Fruit fly (Drosophila melanogaster): ENCODE data around the gene HIP.
A peak's percentile ranks its signal among the peaks of the same experiment; 100 is the strongest.

HIP gene

DNA sequence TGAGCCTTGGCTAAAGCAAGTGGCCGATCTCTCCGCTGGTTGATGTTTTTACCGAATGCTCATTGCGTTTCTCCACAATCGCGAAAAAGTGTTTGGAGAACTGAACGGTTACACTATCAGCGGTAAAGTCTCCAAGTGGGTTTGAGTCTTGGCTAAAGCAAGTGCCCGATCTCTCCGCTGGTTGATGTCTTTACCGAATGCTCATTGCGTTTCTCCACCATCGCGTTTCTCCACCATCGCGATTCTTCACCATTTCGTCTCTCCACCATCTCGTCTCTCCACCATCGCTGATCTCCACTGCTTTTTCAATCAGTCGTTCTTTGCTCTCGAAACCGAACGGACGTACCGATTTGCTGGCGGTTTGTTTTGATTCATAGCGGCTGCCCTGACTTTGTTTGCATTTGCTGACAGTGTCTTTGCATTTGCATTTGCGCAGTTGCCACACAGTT, 12.4 kb downstream of the HIP start, which contains the start of gene ec (continued):
- no peak for TF ChIP-seq CG7368 (GFP tag; optimal IDR thresholded peaks at IDR 0.05)
- no peak for TF ChIP-seq CG3032 (tag; optimal IDR thresholded peaks at IDR 0.05)
- TF ChIP-seq Met (GFP tag; optimal IDR thresholded peaks at IDR 0.05): no peak
- peak; percentile 21 for TF ChIP-seq Lpt (GFP tag; optimal IDR thresholded peaks at IDR 0.05)
- TF ChIP-seq Eip75B (GFP tag; optimal IDR thresholded peaks at IDR 0.05): no peak
- TF ChIP-seq CG6854 (GFP tag; optimal IDR thresholded peaks at IDR 0.05): peak; percentile 46
- no peak for TF ChIP-seq Eip93F (GFP tag; optimal IDR thresholded peaks at IDR 0.05)
- no peak for TF ChIP-seq Sox15 (GFP tag; optimal IDR thresholded peaks at IDR 0.05)
- no peak for TF ChIP-seq spab (GFP tag; optimal IDR thresholded peaks at IDR 0.05)
- TF ChIP-seq CG32006 (GFP tag; optimal IDR thresholded peaks at IDR 0.05): no peak
- TF ChIP-seq eg (GFP tag; IDR thresholded peaks at IDR 0.05): peak; percentile 33; the same call in 1 of the 3 replicates
- TF ChIP-seq topi (GFP tag; optimal IDR thresholded peaks at IDR 0.05): no peak
- TF ChIP-seq Ets96B (tag; optimal IDR thresholded peaks at IDR 0.05): no peak
- no peak for TF ChIP-seq fd85E (GFP tag; optimal IDR thresholded peaks at IDR 0.05)

DNA sequence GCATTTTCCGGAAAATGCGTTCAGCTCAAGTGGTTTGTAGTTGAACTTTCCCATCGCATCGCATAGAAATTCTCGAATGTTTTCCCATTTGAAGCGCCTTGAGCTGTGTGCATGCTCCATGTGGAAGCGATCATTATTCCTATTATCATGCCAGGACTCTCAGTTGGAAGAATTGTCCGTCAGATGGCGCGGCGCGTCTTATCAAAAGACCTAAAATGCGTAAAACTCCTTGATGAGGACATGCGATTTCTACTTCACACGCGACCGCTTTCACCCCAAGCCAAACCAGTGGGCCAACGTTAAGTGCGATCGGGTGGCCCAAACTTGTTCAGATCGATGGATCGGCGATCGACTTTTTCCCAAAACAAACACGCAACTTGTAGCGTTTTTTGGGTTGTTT, 16.7 kb downstream of the HIP start:
- no peak for TF ChIP-seq Hr38 (GFP tag; optimal IDR thresholded peaks at IDR 0.05)
- TF ChIP-seq CG16779 (tag; optimal IDR thresholded peaks at IDR 0.05): no peak
- TF ChIP-seq Hr4 (GFP tag; optimal IDR thresholded peaks at IDR 0.05): no peak
- no peak for TF ChIP-seq net (GFP tag; optimal IDR thresholded peaks at IDR 0.05)
- TF ChIP-seq vri (GFP tag; optimal IDR thresholded peaks at IDR 0.05): no peak
- no peak for TF ChIP-seq achi (GFP tag; optimal IDR thresholded peaks at IDR 0.05)
- no peak for TF ChIP-seq CG6854 (GFP tag; optimal IDR thresholded peaks at IDR 0.05)
- TF ChIP-seq CG3032 (tag; optimal IDR thresholded peaks at IDR 0.05): no peak
- TF ChIP-seq CG6792 (GFP tag; optimal IDR thresholded peaks at IDR 0.05): no peak
- no peak for TF ChIP-seq CG3919 (GFP tag; optimal IDR thresholded peaks at IDR 0.05)
- no peak for TF ChIP-seq Eip75B (GFP tag; optimal IDR thresholded peaks at IDR 0.05)
- TF ChIP-seq CG6808 (GFP tag; optimal IDR thresholded peaks at IDR 0.05): no peak
- TF ChIP-seq Met (GFP tag; optimal IDR thresholded peaks at IDR 0.05): no peak
- TF ChIP-seq CG7368 (GFP tag; optimal IDR thresholded peaks at IDR 0.05): no peak
- no peak for TF ChIP-seq CG11762 (GFP tag; optimal IDR thresholded peaks at IDR 0.05; ENCODE audit: insufficient read depth)
- no peak for TF ChIP-seq cyc (GFP tag; optimal IDR thresholded peaks at IDR 0.05)

DNA sequence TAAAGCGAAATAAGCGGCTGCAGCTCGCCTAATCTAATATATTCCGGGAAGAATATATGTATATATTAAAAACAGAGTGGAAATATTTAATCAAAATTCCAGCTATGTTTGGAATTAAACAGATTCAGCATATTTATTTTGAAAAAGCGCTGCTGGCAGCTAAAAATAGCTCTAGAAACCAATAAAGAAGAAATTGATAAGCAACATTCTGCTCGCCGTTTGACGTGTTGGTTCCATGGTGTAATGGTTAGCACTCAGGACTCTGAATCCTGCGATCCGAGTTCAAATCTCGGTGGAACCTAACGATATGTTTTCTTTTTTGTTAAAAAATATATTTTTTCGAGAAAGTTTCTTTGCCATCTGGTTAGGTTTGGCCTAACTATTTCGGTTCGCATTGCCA, 20.5 kb downstream of the HIP start:
- TF ChIP-seq Hr39 (GFP tag; optimal IDR thresholded peaks at IDR 0.05) (no peak), CG10631 (GFP tag; optimal IDR thresholded peaks at IDR 0.05) (no peak), Met (GFP tag; optimal IDR thresholded peaks at IDR 0.05) (no peak), Sox102F (GFP tag; optimal IDR thresholded peaks at IDR 0.05) (no peak), Eip75B (GFP tag; optimal IDR thresholded peaks at IDR 0.05) (no peak), Ets96B (tag; optimal IDR thresholded peaks at IDR 0.05) (no peak), CG1621 (tag; optimal IDR thresholded peaks at IDR 0.05) (no peak), cyc (GFP tag; optimal IDR thresholded peaks at IDR 0.05) (no peak), Sox15 (GFP tag; optimal IDR thresholded peaks at IDR 0.05) (no peak), Eip93F (GFP tag; optimal IDR thresholded peaks at IDR 0.05) (no peak), net (GFP tag; optimal IDR thresholded peaks at IDR 0.05) (no peak), svp (GFP tag) (no peak), CG4318 (GFP tag; optimal IDR thresholded peaks at IDR 0.05) (no peak), CG6276 (GFP tag; optimal IDR thresholded peaks at IDR 0.05) (no peak), CG3032 (tag; optimal IDR thresholded peaks at IDR 0.05) (no peak), Hr4 (GFP tag; optimal IDR thresholded peaks at IDR 0.05) (no peak), Smox (GFP tag; optimal IDR thresholded peaks at IDR 0.05) (no peak), CG8119 (GFP tag; IDR thresholded peaks at IDR 0.05) (no peak)

DNA sequence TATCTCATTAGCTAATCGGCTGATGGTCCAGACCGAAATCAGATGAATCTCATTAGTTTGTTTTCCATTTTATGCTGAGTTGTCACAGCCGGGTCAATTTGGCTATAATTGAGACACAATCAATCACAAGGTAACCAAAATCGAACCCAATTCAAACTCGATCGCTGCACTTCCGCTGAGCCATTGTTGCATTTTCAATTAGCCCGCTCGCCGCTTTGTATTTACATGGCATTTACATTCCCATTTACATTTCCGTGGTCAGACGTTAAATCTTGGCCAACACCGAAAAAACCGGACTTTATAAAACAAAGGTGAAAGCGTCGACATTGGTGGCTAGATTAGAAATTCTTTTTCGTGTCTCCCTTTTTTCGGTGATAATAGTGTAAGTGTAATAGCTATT, 26.1 kb downstream of the HIP start:
- no peak for TF ChIP-seq CG9139 (GFP tag; optimal IDR thresholded peaks at IDR 0.05)
- TF ChIP-seq achi (GFP tag; optimal IDR thresholded peaks at IDR 0.05): no peak
- TF ChIP-seq CG10631 (GFP tag; optimal IDR thresholded peaks at IDR 0.05): no peak
- TF ChIP-seq CG11294 (GFP tag; IDR thresholded peaks at IDR 0.05): no peak
- TF ChIP-seq CG11902 (GFP tag; optimal IDR thresholded peaks at IDR 0.05): no peak
- no peak for TF ChIP-seq Lpt (GFP tag; optimal IDR thresholded peaks at IDR 0.05)
- no peak for TF ChIP-seq Hr38 (GFP tag; optimal IDR thresholded peaks at IDR 0.05)
- no peak for TF ChIP-seq CG16779 (tag; optimal IDR thresholded peaks at IDR 0.05)
- no peak for TF ChIP-seq CG32006 (GFP tag; optimal IDR thresholded peaks at IDR 0.05)
- TF ChIP-seq vri (GFP tag; optimal IDR thresholded peaks at IDR 0.05): no peak
- no peak for TF ChIP-seq CG31627 (GFP tag; optimal IDR thresholded peaks at IDR 0.05)
- TF ChIP-seq CG3032 (tag; optimal IDR thresholded peaks at IDR 0.05): no peak
- TF ChIP-seq CG4318 (GFP tag; optimal IDR thresholded peaks at IDR 0.05): no peak
